Worm (Caenorhabditis elegans) whole organism, L4 larva: Measurements from ENCODE around the gene C03G5.14.

ENCODE experiments used
- D1046.2 ChIP-seq: fragments of 200-800 bp; sonication (Bioruptor generic); IDR thresholded peaks from 2 replicates; pipeline ENCODE4 v1.3.6; 2022; ENCODE audit warnings: missing genetic modification characterization, missing compliant biosample characterization
- R02D3.7 ChIP-seq: fragments of 150-350 bp; sonication (generic microtip); optimal IDR thresholded peaks from 3 replicates; lab custom pipeline; 2014; ENCODE audit warnings: missing biosample characterization, missing genetic modification characterization
- T26A8.4 ChIP-seq: fragments of 200-800 bp; sonication (Bioruptor generic); IDR thresholded peaks from 2 replicates; pipeline ENCODE4 v1.3.6; 2022; ENCODE audit warnings: missing genetic modification characterization, missing compliant biosample characterization
- ZK546.5 ChIP-seq, 2 experiments: sonication (generic microtip); optimal IDR thresholded peaks; 2 replicates each; lab custom pipeline; 2017; ENCODE audit warnings: missing biosample characterization in 2 of 2, missing genetic modification characterization in 2 of 2
- aha-1 ChIP-seq: fragments of 150-350 bp; peaks from one replicate; lab custom pipeline; 2014; ENCODE audit warnings: missing biosample characterization, missing genetic modification characterization
- aly-2 ChIP-seq: sonication (generic microtip); optimal IDR thresholded peaks from 2 replicates; lab custom pipeline; 2018; ENCODE audit warnings: missing biosample characterization, missing genetic modification characterization
- arid-1 ChIP-seq: fragments of 200-800 bp; sonication (Bioruptor generic); conservative IDR thresholded peaks from 2 replicates; pipeline ENCODE4 v1.3.6; 2022; ENCODE audit warnings: missing genetic modification reagents, missing genetic modification characterization, missing compliant biosample characterization
- attf-4 ChIP-seq: sonication (generic microtip); optimal IDR thresholded peaks from 3 replicates; lab custom pipeline; 2017; ENCODE audit warnings: missing biosample characterization, missing genetic modification characterization
- ceh-20 ChIP-seq: fragments of 200-800 bp; sonication (Bioruptor generic); IDR thresholded peaks from 2 replicates; pipeline ENCODE4 v1.3.6; 2022; ENCODE audit warnings: missing genetic modification reagents, missing genetic modification characterization, missing compliant biosample characterization
- ceh-28 ChIP-seq: fragments of 150-350 bp; optimal IDR thresholded peaks from 2 replicates; lab custom pipeline; 2014; ENCODE audit warnings: missing biosample characterization, missing genetic modification reagents, missing genetic modification characterization
- ctbp-1 ChIP-seq: fragments of 200-800 bp; sonication (Bioruptor generic); IDR thresholded peaks from 2 replicates; pipeline ENCODE4 v1.3.6; 2022; ENCODE audit warnings: missing genetic modification reagents, missing genetic modification characterization, missing compliant biosample characterization
- daf-12 ChIP-seq: fragments of 150-350 bp; optimal IDR thresholded peaks from 2 replicates; lab custom pipeline; 2014; ENCODE audit warnings: missing biosample characterization, missing genetic modification reagents, missing genetic modification characterization
- daf-16 ChIP-seq, 3 experiments: sonication (generic microtip); optimal IDR thresholded peaks; 2 replicates each; lab custom pipeline; 2016 to 2017; ENCODE audit warnings: missing genetic modification characterization in 3 of 3, missing genetic modification reagents in 3 of 3, mild to moderate bottlenecking in 2 of 3, missing compliant biosample characterization in 2 of 3, missing biosample characterization in 1 of 3, moderate library complexity in 1 of 3
- daf-8 ChIP-seq: fragments of 200-800 bp; sonication (Bioruptor generic); IDR thresholded peaks from 2 replicates; pipeline ENCODE4 v1.3.6; 2022; ENCODE audit warnings: missing genetic modification characterization, missing compliant biosample characterization
- dmd-6 ChIP-seq: fragments of 200-800 bp; sonication (Bioruptor generic); IDR thresholded peaks from 2 replicates; pipeline ENCODE4 v1.3.6; 2022; ENCODE audit warnings: missing genetic modification reagents, missing genetic modification characterization, missing compliant biosample characterization
- dmd-8 ChIP-seq: fragments of 200-800 bp; sonication (Bioruptor generic); IDR thresholded peaks from 2 replicates; pipeline ENCODE4 v1.3.6; 2022; ENCODE audit warnings: missing genetic modification characterization, missing compliant biosample characterization
- dpl-1 ChIP-seq: fragments of 150-350 bp; optimal IDR thresholded peaks from 2 replicates; lab custom pipeline; 2014; ENCODE audit warnings: missing biosample characterization, missing genetic modification reagents, missing genetic modification characterization
- duxl-1 ChIP-seq: sonication (generic microtip); optimal IDR thresholded peaks from 2 replicates; lab custom pipeline; 2016; ENCODE audit warnings: mild to moderate bottlenecking, missing genetic modification characterization, moderate library complexity, missing compliant biosample characterization; ENCODE audit not compliant: poor library complexity
- dve-1 ChIP-seq: sonication (generic microtip); optimal IDR thresholded peaks from 2 replicates; lab custom pipeline; 2017; ENCODE audit warnings: antibody characterized with exemption, mild to moderate bottlenecking, missing genetic modification characterization, missing compliant biosample characterization; ENCODE audit not compliant: insufficient read depth
- egl-27 ChIP-seq: sonication (generic microtip); optimal IDR thresholded peaks from 3 replicates; lab custom pipeline; 2017; ENCODE audit warnings: missing biosample characterization, missing genetic modification reagents, missing genetic modification characterization
- fkh-10 ChIP-seq: fragments of 150-350 bp; optimal IDR thresholded peaks from 2 replicates; lab custom pipeline; 2014; ENCODE audit warnings: missing biosample characterization, missing genetic modification reagents, missing genetic modification characterization
- fos-1 ChIP-seq: fragments of 150-350 bp; optimal IDR thresholded peaks from 2 replicates; lab custom pipeline; 2014; ENCODE audit warnings: missing biosample characterization, missing genetic modification characterization
- gei-8 ChIP-seq: fragments of 200-800 bp; sonication (Bioruptor generic); optimal IDR thresholded peaks from 2 replicates; lab custom pipeline; 2018; ENCODE audit warnings: mild to moderate bottlenecking, missing genetic modification characterization, missing compliant biosample characterization
- hif-1 ChIP-seq, 2 experiments: sonication (generic microtip); optimal IDR thresholded peaks; 2 replicates each; lab custom pipeline; 2016 to 2017; ENCODE audit warnings: missing compliant biosample characterization in 2 of 2, missing genetic modification characterization in 2 of 2, missing genetic modification reagents in 2 of 2, missing genotype in 2 of 2, mild to moderate bottlenecking in 1 of 2
- hlh-11 ChIP-seq: fragments of 200-800 bp; sonication (Bioruptor generic); optimal IDR thresholded peaks from 2 replicates; lab custom pipeline; 2018; ENCODE audit warnings: mild to moderate bottlenecking, missing genetic modification characterization, missing compliant biosample characterization
- hlh-30 ChIP-seq: sonication (generic microtip); optimal IDR thresholded peaks from 2 replicates; lab custom pipeline; 2017; ENCODE audit warnings: antibody characterized with exemption, mild to moderate bottlenecking, missing genetic modification characterization, missing compliant biosample characterization; ENCODE audit not compliant: insufficient read depth
- lim-7 ChIP-seq: fragments of 200-800 bp; sonication (Bioruptor generic); IDR thresholded peaks from 2 replicates; pipeline ENCODE4 v1.3.6; 2022; ENCODE audit warnings: missing genetic modification characterization, missing compliant biosample characterization
- lin-15B ChIP-seq: fragments of 150-350 bp; sonication (generic microtip); optimal IDR thresholded peaks from 3 replicates; lab custom pipeline; 2014; ENCODE audit warnings: missing biosample characterization, missing genetic modification characterization
- lsy-2 ChIP-seq, 2 experiments: fragments of 150-350 bp in 1 of 2; sonication (generic microtip) in 1 of 2; optimal IDR thresholded peaks; 2 replicates each; lab custom pipeline; 2014 to 2017; ENCODE audit warnings: missing biosample characterization in 2 of 2, missing genetic modification characterization in 2 of 2
- mep-1 ChIP-seq: fragments of 150-350 bp; sonication (generic microtip); optimal IDR thresholded peaks from 3 replicates; lab custom pipeline; 2014; ENCODE audit warnings: missing biosample characterization, missing genetic modification characterization
- nhr-11 ChIP-seq: fragments of 150-350 bp; optimal IDR thresholded peaks from 2 replicates; lab custom pipeline; 2014; ENCODE audit warnings: missing biosample characterization, missing genetic modification characterization
- nhr-111 ChIP-seq: fragments of 200-800 bp; sonication (Bioruptor generic); optimal IDR thresholded peaks from 2 replicates; lab custom pipeline; 2018; ENCODE audit warnings: mild to moderate bottlenecking, missing genetic modification characterization, missing compliant biosample characterization
- nhr-25 ChIP-seq: sonication (generic microtip); optimal IDR thresholded peaks from 2 replicates; lab custom pipeline; 2017; ENCODE audit warnings: missing genetic modification characterization, mild to moderate bottlenecking, missing compliant biosample characterization, antibody characterized with exemption, moderate library complexity, borderline replicate concordance; ENCODE audit not compliant: insufficient read depth
- nhr-41 ChIP-seq: fragments of 200-800 bp; sonication (Bioruptor generic); IDR thresholded peaks from 2 replicates; pipeline ENCODE4 v1.3.6; 2022; ENCODE audit warnings: missing genetic modification reagents, missing genetic modification characterization, missing compliant biosample characterization
- nhr-48 ChIP-seq: sonication (generic microtip); optimal IDR thresholded peaks from 2 replicates; lab custom pipeline; 2016; ENCODE audit warnings: mild to moderate bottlenecking, missing genetic modification characterization, missing compliant biosample characterization
- nhr-6 ChIP-seq: fragments of 150-350 bp; optimal IDR thresholded peaks from 2 replicates; lab custom pipeline; 2014; ENCODE audit warnings: missing biosample characterization, missing genetic modification characterization
- nhr-77 ChIP-seq: fragments of 150-350 bp; optimal IDR thresholded peaks from 2 replicates; lab custom pipeline; 2014; ENCODE audit warnings: missing biosample characterization, missing genetic modification characterization
- php-3 ChIP-seq: fragments of 200-800 bp; sonication (Bioruptor generic); IDR thresholded peaks from 2 replicates; pipeline ENCODE4 v1.3.6; 2022; ENCODE audit warnings: missing genetic modification reagents, missing genetic modification characterization, missing compliant biosample characterization
- pqm-1 ChIP-seq: sonication (generic microtip); optimal IDR thresholded peaks from 2 replicates; lab custom pipeline; 2017; ENCODE audit warnings: missing biosample characterization, missing genetic modification characterization
- rbr-2 ChIP-seq: sonication (generic microtip); optimal IDR thresholded peaks from 2 replicates; lab custom pipeline; 2016; ENCODE audit warnings: missing genotype, missing genetic modification characterization, missing compliant biosample characterization
- snpc-1.2 ChIP-seq: fragments of 200-800 bp; sonication (Bioruptor generic); IDR thresholded peaks from 2 replicates; pipeline ENCODE4 v1.3.6; 2022; ENCODE audit warnings: missing genetic modification reagents, missing genetic modification characterization, missing compliant biosample characterization
- snpc-4 ChIP-seq: fragments of 150-350 bp; optimal IDR thresholded peaks from 2 replicates; lab custom pipeline; 2014; ENCODE audit warnings: missing biosample characterization, missing genetic modification characterization
- unc-130 ChIP-seq: sonication (generic microtip); optimal IDR thresholded peaks from 2 replicates; lab custom pipeline; 2016; ENCODE audit warnings: missing genetic modification reagents, missing genetic modification characterization, missing compliant biosample characterization
- unc-39 ChIP-seq: sonication (generic microtip); optimal IDR thresholded peaks from 2 replicates; lab custom pipeline; 2017; ENCODE audit warnings: missing biosample characterization, missing genetic modification characterization
- unc-62 ChIP-seq, 3 experiments: fragments of 150-350 bp in 1 of 3; sonication (generic microtip); optimal IDR thresholded peaks in 2 of 3; peaks in 1 of 3; 1 replicate in 1 of 3; 2 replicates in 2 of 3; lab custom pipeline; 2014 to 2017; ENCODE audit warnings: missing biosample characterization in 3 of 3, missing genetic modification characterization in 3 of 3, missing genetic modification reagents in 3 of 3, missing genotype in 1 of 3
- vab-7 ChIP-seq: fragments of 200-800 bp; sonication (Bioruptor generic); IDR thresholded peaks from 2 replicates; pipeline ENCODE4 v1.3.6; 2022; ENCODE audit warnings: missing genetic modification reagents, missing genetic modification characterization, missing compliant biosample characterization
- zfp-2 ChIP-seq: sonication (generic microtip); optimal IDR thresholded peaks from 2 replicates; lab custom pipeline; 2016; ENCODE audit warnings: mild to moderate bottlenecking, missing genetic modification characterization, missing compliant biosample characterization
- zip-11 ChIP-seq: fragments of 200-800 bp; sonication (Bioruptor generic); IDR thresholded peaks from 2 replicates; pipeline ENCODE4 v1.3.6; 2022; ENCODE audit warnings: missing genetic modification characterization, missing compliant biosample characterization
- zip-2 ChIP-seq: fragments of 150-350 bp; optimal IDR thresholded peaks from 2 replicates; lab custom pipeline; 2014; ENCODE audit warnings: missing biosample characterization, missing genetic modification characterization
- ztf-11 ChIP-seq: fragments of 150-350 bp; optimal IDR thresholded peaks from 2 replicates; lab custom pipeline; 2014; ENCODE audit warnings: missing biosample characterization, missing genetic modification characterization
- ztf-7 ChIP-seq: fragments of 150-350 bp; optimal IDR thresholded peaks from 2 replicates; lab custom pipeline; 2014; ENCODE audit warnings: missing biosample characterization, missing genetic modification characterization

C03G5.14 gene

ce11 chrX:8545971-8546442 is 24.3 kb downstream of the C03G5.14 start, which contains the start of gene sdha-1 (continued):
- TF ChIP-seq arid-1 (GFP tag; lab: Robert Waterston, UW) (0 out of 2 replicates have a peak, but pooled peaks have one; percentile 55), ctbp-1 (peak; percentile 79), duxl-1 (tag; lab: Kevin White, UChicago) (peak; percentile 66), daf-8 (GFP tag; lab: Robert Waterston, UW) (no peak), attf-4 (tag; lab: Kevin White, UChicago) (no peak), nhr-25 (tag; lab: Kevin White, UChicago) (peak; percentile 3), daf-16 (GFP tag; optimal IDR thresholded peaks at IDR 0.05; lab: Kevin White, UChicago) (peak in 1 of 2 experiments; percentile 56), daf-16 (tag; optimal IDR thresholded peaks at IDR 0.05; lab: Kevin White, UChicago) (peak; percentile 93), ztf-11 (tag; lab: Kevin White, UChicago) (no peak), ztf-7 (peak; percentile 70), nhr-77 (peak; percentile 86), aha-1 (tag; lab: Kevin White, UChicago) (peak; percentile 100), nhr-41 (peak; percentile 32; the same call in 1 of the 2 replicates), R02D3.7 (tag; lab: Kevin White, UChicago) (no peak), dmd-6 (GFP tag; lab: Robert Waterston, UW) (peak; percentile 88), fkh-10 (peak; percentile 88), nhr-111 (GFP tag; lab: Kevin White, UChicago) (no peak), mep-1 (tag; lab: Kevin White, UChicago) (peak; percentile 97), lsy-2 (tag; optimal IDR thresholded peaks at IDR 0.05; lab: Kevin White, UChicago) (peak; percentile 62 to 91), daf-12 (tag; lab: Kevin White, UChicago) (no peak), nhr-11 (tag; lab: Kevin White, UChicago) (peak; percentile 90), php-3 (GFP tag; lab: Robert Waterston, UW) (no peak), snpc-4 (tag; lab: Kevin White, UChicago) (no peak), dpl-1 (GFP tag; lab: Kevin White, UChicago) (peak; percentile 80), lin-15B (tag; lab: Kevin White, UChicago) (no peak), pqm-1 (tag; lab: Kevin White, UChicago) (peak; percentile 67), snpc-1.2 (GFP tag; lab: Robert Waterston, UW) (no peak), zfp-2 (no peak), dmd-8 (GFP tag; lab: Robert Waterston, UW) (no peak), lim-7 (GFP tag; lab: Robert Waterston, UW) (no peak), ceh-20 (GFP tag; lab: Robert Waterston, UW) (peak; percentile 64; the same call in 1 of the 2 replicates), rbr-2 (tag; lab: Kevin White, UChicago) (peak; percentile 80), nhr-6 (tag; lab: Kevin White, UChicago) (peak; percentile 46), zip-11 (no peak), zip-2 (tag; lab: Kevin White, UChicago) (peak; percentile 33), T26A8.4 (GFP tag; lab: Robert Waterston, UW) (peak; percentile 71), hif-1 (tag; optimal IDR thresholded peaks at IDR 0.05; lab: Kevin White, UChicago) (peak; percentile 93 to 100), D1046.2 (no peak), egl-27 (tag; lab: Kevin White, UChicago) (no peak), unc-39 (tag; lab: Kevin White, UChicago) (no peak), fos-1 (tag; lab: Kevin White, UChicago) (no peak), dve-1 (tag; lab: Kevin White, UChicago) (peak; percentile 98), hlh-11 (tag; lab: Kevin White, UChicago) (peak; percentile 96), unc-130 (no peak), vab-7 (GFP tag; lab: Robert Waterston, UW) (no peak), unc-62 (GFP tag; optimal IDR thresholded peaks at IDR 0.05 in 1 of 2; lab: Kevin White, UChicago) (peak in 1 of 2 experiments; percentile 75), unc-62 (tag; optimal IDR thresholded peaks at IDR 0.05; lab: Kevin White, UChicago) (no peak), ZK546.5 (tag; optimal IDR thresholded peaks at IDR 0.05; lab: Kevin White, UChicago) (no peak), gei-8 (GFP tag; lab: Kevin White, UChicago) (no peak), ceh-28 (tag; lab: Kevin White, UChicago) (no peak), hlh-30 (peak; percentile 94), aly-2 (tag; lab: Kevin White, UChicago) (no peak), nhr-48 (tag; lab: Kevin White, UChicago) (peak; percentile 59)
